Worm (Caenorhabditis elegans): Measurements from ENCODE around the gene M176.11.
A peak's percentile ranks its signal among the peaks of the same experiment; 100 is the strongest.

Gene M176.11

DNA sequence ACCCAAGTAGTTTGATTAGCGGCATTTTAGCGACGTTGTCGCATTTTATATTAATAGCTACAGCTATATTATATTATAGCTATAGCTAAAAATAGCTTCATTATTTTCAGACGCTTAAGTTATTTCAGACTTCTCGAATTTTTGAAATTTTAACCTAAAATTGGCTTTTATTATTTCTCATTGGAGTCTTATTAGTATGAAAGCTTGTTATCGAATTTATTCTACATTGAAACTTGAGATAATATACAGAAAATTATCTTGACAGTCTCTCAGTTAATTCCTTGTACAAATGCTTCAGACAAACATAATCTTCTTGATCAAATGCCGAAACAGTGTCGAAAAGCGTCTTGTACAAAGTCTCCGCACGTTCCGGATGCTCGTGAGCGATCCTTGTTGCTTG lies 42.3 kb upstream of the M176.11 start, which contains the start of gene srh-48:
Gene srh-48 (plus strand): TSS at position 301 of the 400 bp plus-strand sequence.
- TF ChIP-seq zip-11 (GFP tag; IDR thresholded peaks at IDR 0.05): no peak
- no peak for TF ChIP-seq zfp-3 (GFP tag; conservative IDR thresholded peaks at IDR 0.05)
- no peak for TF ChIP-seq dmd-6 (GFP tag; IDR thresholded peaks at IDR 0.05)
- no peak for TF ChIP-seq vab-7 (GFP tag; IDR thresholded peaks at IDR 0.05)
- TF ChIP-seq dve-1 (tag; optimal IDR thresholded peaks at IDR 0.05; ENCODE audit: insufficient read depth): no peak
- no peak for TF ChIP-seq F37D6.2 (tag; optimal IDR thresholded peaks at IDR 0.05)
- TF ChIP-seq nhr-25 (tag; optimal IDR thresholded peaks at IDR 0.05; ENCODE audit: borderline replicate concordance, insufficient read depth): no peak
- no peak for TF ChIP-seq fos-1 (tag; optimal IDR thresholded peaks at IDR 0.05)
- no peak for TF ChIP-seq spr-3 (GFP tag; optimal IDR thresholded peaks at IDR 0.05)
- TF ChIP-seq mes-2 (tag; optimal IDR thresholded peaks at IDR 0.05; ENCODE audit: poor library complexity, severe bottlenecking): no peak

DNA sequence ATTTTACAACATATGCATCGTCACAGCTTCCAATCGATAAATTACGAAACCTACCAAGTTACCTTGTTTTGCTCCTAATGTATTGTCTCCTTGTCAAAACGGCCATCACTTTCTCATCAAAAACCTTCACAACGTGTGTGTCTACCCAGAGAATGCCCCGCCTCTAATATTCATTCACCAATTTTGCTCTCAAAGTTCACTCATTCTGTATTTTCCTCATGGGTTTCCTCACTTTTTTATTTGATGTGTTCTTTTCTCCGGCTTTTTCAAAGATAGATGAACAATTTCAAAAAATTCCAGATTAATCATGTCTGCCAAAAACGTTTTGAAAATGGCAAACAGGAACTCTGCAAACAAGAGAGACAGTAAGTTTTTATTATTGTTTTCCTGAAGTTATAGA lies 36.8 kb upstream of the M176.11 start, which contains the start of gene C06C3.7:
Gene C06C3.7 (plus strand): TSS at position 301 of the 400 bp plus-strand sequence.
- TF ChIP-seq madf-5 (GFP tag; IDR thresholded peaks at IDR 0.05): no peak
- TF ChIP-seq sdz-12 (GFP tag; optimal IDR thresholded peaks at IDR 0.05): no peak
- no peak for TF ChIP-seq ceh-62 (tag; optimal IDR thresholded peaks at IDR 0.05)
- TF ChIP-seq nhr-11 (tag; optimal IDR thresholded peaks at IDR 0.05): no peak
- TF ChIP-seq F49E8.2 (tag; optimal IDR thresholded peaks at IDR 0.05; ENCODE audit: borderline replicate concordance): no peak
- no peak for TF ChIP-seq lin-39 (tag; optimal IDR thresholded peaks at IDR 0.05)
- no peak for TF ChIP-seq mxl-3 (GFP tag; optimal IDR thresholded peaks at IDR 0.05)

DNA sequence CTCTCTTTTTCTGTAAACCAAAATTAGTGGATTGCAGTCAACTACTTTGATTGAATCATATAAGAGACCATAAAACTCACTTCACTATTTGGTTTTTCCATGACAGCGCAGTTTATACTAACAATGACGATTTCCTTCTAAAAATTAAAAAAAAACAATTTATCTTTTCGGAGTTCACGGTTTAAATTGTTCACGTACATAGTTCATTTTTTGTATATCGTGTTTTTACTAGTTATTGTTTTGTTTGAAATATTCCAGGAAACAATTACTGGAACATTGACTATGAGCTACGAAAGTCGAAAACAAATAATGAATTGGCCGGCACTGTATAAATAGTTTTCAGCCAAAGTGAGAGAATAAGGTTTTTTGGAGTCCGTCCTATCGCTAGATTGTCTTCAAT lies 29.3 kb upstream of the M176.11 start, which contains the start of gene lido-17:
Gene lido-17 (minus strand): TSS at position 101 of the 400 bp plus-strand sequence.
- TF ChIP-seq Y105C5A.15 (GFP tag; IDR thresholded peaks at IDR 0.05) (no peak), lin-13 (GFP tag; optimal IDR thresholded peaks at IDR 0.05) (no peak), madf-9 (GFP tag; conservative IDR thresholded peaks at IDR 0.05) (no peak), zfp-2 (tag; optimal IDR thresholded peaks at IDR 0.05) (no peak), mxl-3 (GFP tag; optimal IDR thresholded peaks at IDR 0.05) (no peak)

DNA sequence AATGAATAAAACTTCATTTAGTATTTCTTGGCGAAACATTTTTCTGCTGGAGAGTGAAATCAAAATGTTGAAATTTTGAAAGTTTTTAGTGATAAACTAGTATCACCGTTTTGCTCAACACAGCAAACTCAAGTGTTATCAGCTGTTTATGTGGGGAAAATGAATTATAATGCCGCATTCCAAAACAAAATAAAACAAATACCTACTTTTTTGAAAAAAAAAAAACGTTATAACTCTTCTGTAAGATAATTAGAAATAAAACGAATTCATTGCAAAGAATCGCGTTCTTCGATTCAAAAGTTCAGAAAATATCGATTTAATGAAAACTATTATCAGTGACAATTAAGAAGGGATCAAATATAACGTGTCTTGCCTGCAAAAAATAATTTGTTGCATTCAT lies 24.6 kb upstream of the M176.11 start, which contains the start of gene Y51B9A.9:
Gene Y51B9A.9 (minus strand): TSS at position 101 of the 400 bp plus-strand sequence.
- TF ChIP-seq pqm-1 (tag; optimal IDR thresholded peaks at IDR 0.05): peak; percentile 47
- no peak for TF ChIP-seq ceh-28 (tag; optimal IDR thresholded peaks at IDR 0.05)
- TF ChIP-seq ctbp-1 (GFP tag; IDR thresholded peaks at IDR 0.05): no peak
- no peak for TF ChIP-seq daf-16 (GFP tag; optimal IDR thresholded peaks at IDR 0.05)
- peak; percentile 68 for TF ChIP-seq daf-16 (tag; optimal IDR thresholded peaks at IDR 0.05)
- no peak for TF ChIP-seq madf-5 (GFP tag; IDR thresholded peaks at IDR 0.05)
- TF ChIP-seq zfp-3 (GFP tag; conservative IDR thresholded peaks at IDR 0.05): no peak

DNA sequence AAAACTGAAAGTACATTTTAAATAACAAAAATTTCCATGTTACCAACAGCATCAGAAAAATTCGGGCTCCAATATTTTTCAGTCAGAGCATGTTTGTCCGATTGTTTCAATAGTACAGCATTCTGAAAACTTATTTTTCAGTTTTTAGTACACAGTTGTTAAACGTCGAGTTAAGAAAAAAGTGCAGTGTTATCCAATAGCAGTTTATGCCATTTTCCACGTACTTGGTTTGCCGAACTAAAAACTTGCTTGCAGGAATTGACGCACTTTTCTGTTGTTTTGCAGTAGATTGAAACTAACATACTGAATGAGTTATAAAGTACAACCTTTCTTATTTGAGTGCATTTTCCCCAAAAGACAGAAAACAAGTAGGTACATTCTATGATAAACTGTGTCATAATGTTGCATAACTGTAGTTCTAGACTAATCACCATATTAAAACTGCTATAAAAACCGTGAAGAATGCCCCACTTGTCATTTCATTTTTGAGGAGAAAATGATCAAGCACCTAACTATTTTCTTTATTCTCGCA lies 23.6 kb upstream of the M176.11 start, which contains the start of the genes Y51B9A.14 and Y51B9A.8:
Gene Y51B9A.14 (minus strand): TSS at position 101 of the 532 bp plus-strand sequence.
Gene Y51B9A.8 (plus strand): TSS at position 482 of the 532 bp plus-strand sequence.
- no peak for TF ChIP-seq zag-1 (tag; optimal IDR thresholded peaks at IDR 0.05)
- no peak for TF ChIP-seq lir-3 (tag; optimal IDR thresholded peaks at IDR 0.05)
- TF ChIP-seq spr-3 (GFP tag; optimal IDR thresholded peaks at IDR 0.05): no peak
- TF ChIP-seq nhr-25 (tag; optimal IDR thresholded peaks at IDR 0.05; ENCODE audit: borderline replicate concordance, insufficient read depth): no peak
- no peak for TF ChIP-seq zfp-3 (GFP tag; conservative IDR thresholded peaks at IDR 0.05)
- TF ChIP-seq snpc-1.2 (GFP tag; IDR thresholded peaks at IDR 0.05): no peak
- no peak for TF ChIP-seq ztf-7 (tag; optimal IDR thresholded peaks at IDR 0.05)
- TF ChIP-seq egl-27 (tag; optimal IDR thresholded peaks at IDR 0.05): no peak
- no peak for TF ChIP-seq ceh-44 (GFP tag; IDR thresholded peaks at IDR 0.05)
- TF ChIP-seq F26F4.8 (GFP tag; conservative IDR thresholded peaks at IDR 0.05): no peak
- TF ChIP-seq Y5F2A.4 (GFP tag; optimal IDR thresholded peaks at IDR 0.05): no peak
- no peak for TF ChIP-seq nhr-111 (GFP tag; optimal IDR thresholded peaks at IDR 0.05)
- no peak for TF ChIP-seq ces-1 (GFP tag; optimal IDR thresholded peaks at IDR 0.05)
- no peak for TF ChIP-seq lin-13 (GFP tag; optimal IDR thresholded peaks at IDR 0.05)
- TF ChIP-seq hmg-1.1 (GFP tag; IDR thresholded peaks at IDR 0.05): no peak
- no peak for TF ChIP-seq lin-38 (GFP tag; IDR thresholded peaks at IDR 0.05)

Measured in whole organism, L4 larva.